Worm (Caenorhabditis elegans) whole organism, midembryonic: ENCODE measurements around the gene mml-1.
A peak's percentile ranks its signal among the peaks of the same experiment; 100 is the strongest.

ENCODE experiments used
- T22C8.4 ChIP-seq: fragments of 200-800 bp; sonication (Bioruptor generic); IDR thresholded peaks from 2 replicates; pipeline ENCODE4 v1.3.6; 2022; ENCODE audit warnings: missing genetic modification characterization, missing compliant biosample characterization
- cog-1 ChIP-seq: sonication (generic microtip); optimal IDR thresholded peaks from 2 replicates; lab custom pipeline; 2016; ENCODE audit warnings: missing genetic modification characterization, missing compliant biosample characterization
- flt-1 ChIP-seq: fragments of 200-800 bp; sonication (Bioruptor generic); IDR thresholded peaks from 2 replicates; pipeline ENCODE4 v1.3.6; 2022; ENCODE audit warnings: missing genetic modification characterization, missing compliant biosample characterization
- klf-2 ChIP-seq: fragments of 200-800 bp; sonication (Bioruptor generic); conservative IDR thresholded peaks from 2 replicates; pipeline ENCODE4 v1.3.6; 2022; ENCODE audit warnings: missing genetic modification reagents, missing genetic modification characterization, missing compliant biosample characterization
- med-1 ChIP-seq: sonication (generic microtip); optimal IDR thresholded peaks from 2 replicates; lab custom pipeline; 2017; ENCODE audit warnings: missing genetic modification characterization, mild to moderate bottlenecking, missing compliant biosample characterization, antibody characterized with exemption, missing genetic modification reagents; ENCODE audit not compliant: insufficient read depth
- ref-1 ChIP-seq: fragments of 200-800 bp; sonication (Bioruptor generic); conservative IDR thresholded peaks from 2 replicates; pipeline ENCODE4 v1.3.6; 2022; ENCODE audit warnings: missing genetic modification reagents, missing genetic modification characterization, missing compliant biosample characterization
- tab-1 ChIP-seq: fragments of 200-800 bp; sonication (Bioruptor generic); IDR thresholded peaks from 2 replicates; pipeline ENCODE4 v1.3.6; 2022; ENCODE audit warnings: missing genetic modification characterization, missing compliant biosample characterization
- ztf-23 ChIP-seq: fragments of 200-800 bp; sonication (Bioruptor generic); IDR thresholded peaks from 2 replicates; pipeline ENCODE4 v1.3.6; 2022; ENCODE audit warnings: missing genetic modification reagents, missing genetic modification characterization, missing compliant biosample characterization
- ztf-29 ChIP-seq: fragments of 200-800 bp; sonication (Bioruptor generic); IDR thresholded peaks from 2 replicates; pipeline ENCODE4 v1.3.6; 2022; ENCODE audit warnings: missing genetic modification reagents, missing genetic modification characterization, missing compliant biosample characterization

mml-1 gene

DNA sequence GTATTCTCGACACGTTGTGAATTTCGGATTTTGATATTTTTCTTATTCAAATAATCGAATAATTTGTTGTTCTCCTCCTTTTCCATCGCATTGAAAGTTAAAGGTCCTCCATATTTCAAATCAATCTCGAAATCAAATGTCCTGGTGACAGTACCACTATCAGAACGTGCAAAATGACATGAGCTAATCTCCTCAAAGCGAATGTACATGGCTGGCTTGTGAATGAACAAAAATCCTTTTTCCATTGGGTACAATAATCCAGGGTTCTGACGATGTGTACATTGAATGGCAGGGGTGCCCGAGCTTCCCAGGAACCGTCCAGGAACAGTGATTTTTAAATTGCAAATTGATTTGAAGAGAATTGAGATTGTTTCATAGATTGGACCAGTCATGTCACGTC lies 5.6 kb upstream of the mml-1 start:
- TF ChIP-seq flt-1 (GFP tag; lab: Robert Waterston, UW) (no peak), T22C8.4 (no peak), ztf-29 (GFP tag; lab: Robert Waterston, UW) (no peak), med-1 (GFP tag; lab: Kevin White, UChicago) (no peak), tab-1 (GFP tag; lab: Robert Waterston, UW) (no peak), cog-1 (tag; lab: Kevin White, UChicago) (no peak), ref-1 (no peak), ztf-23 (GFP tag; lab: Robert Waterston, UW) (no peak), klf-2 (GFP tag; lab: Robert Waterston, UW) (no peak)

DNA sequence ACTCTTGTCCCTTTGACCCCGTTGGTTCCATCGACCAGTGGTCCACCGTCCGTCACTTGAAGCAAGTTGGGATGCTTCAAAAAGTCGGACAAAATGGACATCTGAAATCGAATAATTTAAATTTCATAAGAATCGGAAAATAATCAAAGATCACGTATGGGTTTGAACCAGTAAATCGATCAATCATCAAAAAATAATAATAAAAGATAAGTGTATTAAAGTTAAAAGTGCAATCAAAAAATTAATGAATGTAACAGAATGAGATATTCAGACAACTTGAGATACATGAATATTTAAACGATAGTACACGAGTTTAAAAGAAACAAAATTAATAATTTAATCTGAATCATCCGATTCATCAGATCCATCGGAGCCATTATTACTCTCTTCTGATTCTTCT lies 4.4 kb upstream of the mml-1 start, which contains the start of gene T20B12.7:
Gene T20B12.7, minus strand, starts transcription at position 101 of the 400 bp plus-strand sequence.
- TF ChIP-seq T22C8.4 (no peak), ztf-23 (GFP tag; lab: Robert Waterston, UW) (no peak), klf-2 (GFP tag; lab: Robert Waterston, UW) (no peak)

DNA sequence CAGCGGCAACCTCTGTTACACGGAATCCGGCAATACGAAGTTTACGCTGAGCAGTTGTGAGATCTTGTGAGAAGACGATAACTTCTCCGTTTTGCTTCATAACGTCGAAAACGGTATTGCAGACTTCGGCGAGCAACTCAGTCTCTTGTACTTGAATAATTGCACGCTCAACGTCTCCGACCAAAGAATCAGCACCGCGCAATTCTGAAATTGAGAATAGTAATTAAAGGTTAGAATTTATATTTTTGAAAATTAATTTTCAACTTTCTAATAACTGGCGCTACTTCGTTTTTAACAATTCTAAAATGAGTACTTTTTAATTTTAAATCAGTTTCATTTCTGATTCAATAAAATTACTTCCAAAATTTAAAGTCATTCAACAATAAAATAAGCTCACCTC lies 4.0 kb upstream of the mml-1 start:
- TF ChIP-seq cog-1 (tag; lab: Kevin White, UChicago) (no peak), T22C8.4 (no peak), ref-1 (no peak), med-1 (GFP tag; lab: Kevin White, UChicago) (no peak)

DNA sequence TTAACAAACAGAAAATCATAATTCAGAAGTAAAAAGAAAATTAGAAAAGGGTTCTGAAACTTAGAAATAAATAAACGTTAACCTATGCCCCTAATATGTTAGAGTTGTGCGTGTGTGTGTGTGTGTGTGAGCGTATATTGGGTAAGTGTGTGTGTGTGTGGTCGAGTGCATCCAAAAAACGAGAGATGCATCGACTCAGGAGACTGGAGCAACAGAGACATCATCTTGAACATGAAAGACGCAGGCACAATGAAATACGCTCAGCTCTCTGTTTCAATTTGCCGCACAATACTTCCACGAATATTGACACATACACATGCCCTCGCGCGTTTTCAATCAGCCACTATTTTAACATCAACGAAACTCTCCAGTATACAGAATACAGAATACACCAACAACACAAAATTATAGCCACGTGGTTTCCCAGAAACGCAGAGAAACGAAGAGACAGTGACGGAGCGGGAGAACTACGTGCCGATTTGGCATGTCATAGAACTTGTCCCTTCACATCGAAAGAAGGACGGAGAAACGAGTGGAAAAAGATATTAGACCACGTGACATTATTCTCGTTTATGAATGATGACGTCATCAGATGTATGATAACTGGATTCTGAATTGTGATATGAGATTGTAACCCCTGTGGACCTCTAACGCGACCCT lies 1.7 kb upstream of the mml-1 start:
- no peak for TF ChIP-seq cog-1 (tag; lab: Kevin White, UChicago)
- TF ChIP-seq ztf-29 (GFP tag; lab: Robert Waterston, UW), result no peak
- TF ChIP-seq ref-1, result no peak
- 0 out of 2 replicates have a peak, but pooled peaks have one; percentile 25 for TF ChIP-seq flt-1 (GFP tag; lab: Robert Waterston, UW)
- no peak for TF ChIP-seq T22C8.4

DNA sequence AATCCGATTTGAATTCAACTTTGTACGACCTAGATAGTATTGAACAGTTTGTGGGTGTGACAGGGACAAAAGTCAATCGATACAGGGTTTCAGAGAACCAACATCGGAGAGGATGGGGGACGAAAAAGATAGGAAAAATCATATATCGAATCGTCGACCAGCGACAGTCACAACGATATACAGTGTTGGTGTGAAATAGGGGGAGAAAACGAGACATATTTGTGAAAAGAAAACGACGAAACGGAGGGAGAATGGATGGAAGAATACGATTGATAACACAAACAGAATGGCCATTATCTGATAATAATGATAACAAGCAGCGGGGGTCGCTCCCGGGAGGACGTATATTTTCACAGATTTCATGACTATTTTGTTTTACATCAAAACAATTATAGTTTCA lies 903 bp upstream of the mml-1 start:
- no peak for TF ChIP-seq med-1 (GFP tag; lab: Kevin White, UChicago)
- TF ChIP-seq ref-1, result no peak
- no peak for TF ChIP-seq T22C8.4

DNA sequence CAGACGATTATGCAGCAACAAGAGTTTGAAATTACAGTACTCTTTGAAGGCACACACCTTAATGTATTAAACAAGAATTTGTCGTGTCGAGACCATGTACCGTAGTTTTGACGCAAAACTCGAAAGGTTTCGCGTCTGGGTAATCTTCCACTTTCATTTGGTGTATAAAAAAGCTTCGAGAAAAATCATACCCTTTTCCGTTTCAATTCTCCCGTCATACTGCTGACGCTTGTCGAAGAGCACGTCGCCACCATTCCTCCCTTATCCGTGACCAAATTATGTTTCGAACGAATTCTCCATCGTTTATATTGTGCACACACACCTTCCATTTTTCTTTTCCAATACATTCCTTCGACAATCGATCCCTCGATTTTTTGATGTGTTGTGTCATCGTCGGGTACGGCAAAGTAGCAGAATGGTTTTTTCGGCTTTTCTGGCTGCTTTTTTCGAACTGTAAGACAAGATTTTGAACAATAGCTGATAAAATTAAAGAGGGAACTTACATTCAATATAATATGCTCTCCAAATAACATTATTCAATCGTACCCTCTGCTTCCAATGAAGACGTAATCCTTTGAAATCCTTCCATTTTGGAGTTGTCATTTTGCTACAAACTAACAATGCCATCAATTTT lies 612 bp downstream of the mml-1 start:
- no peak for TF ChIP-seq ztf-29 (GFP tag; lab: Robert Waterston, UW)
- TF ChIP-seq ref-1, result no peak
- TF ChIP-seq T22C8.4, result no peak
- TF ChIP-seq flt-1 (GFP tag; lab: Robert Waterston, UW), result no peak
- TF ChIP-seq ztf-23 (GFP tag; lab: Robert Waterston, UW), result no peak
- no peak for TF ChIP-seq cog-1 (tag; lab: Kevin White, UChicago)
- TF ChIP-seq med-1 (GFP tag; lab: Kevin White, UChicago), result no peak
- no peak for TF ChIP-seq klf-2 (GFP tag; lab: Robert Waterston, UW)
- TF ChIP-seq tab-1 (GFP tag; lab: Robert Waterston, UW), result no peak

DNA sequence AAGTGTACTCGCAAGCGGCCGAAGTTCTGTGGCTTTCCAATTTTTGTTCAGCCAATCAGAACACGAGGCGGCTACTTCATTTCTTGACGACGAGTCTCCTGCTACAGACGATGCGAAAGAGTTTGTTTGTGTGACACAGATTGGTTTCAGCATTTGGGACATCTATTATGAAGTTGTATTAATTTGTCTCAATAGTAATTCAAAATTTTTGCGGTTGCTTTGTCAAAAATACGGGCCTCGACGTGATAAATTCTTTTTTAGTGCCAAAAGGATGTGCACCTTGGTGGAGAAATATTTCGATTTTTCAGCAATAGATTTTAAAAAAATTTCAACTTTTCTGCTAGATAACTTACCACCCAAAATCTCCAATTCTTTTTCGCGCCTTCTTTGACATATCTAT lies 4.0 kb downstream of the mml-1 start:
- TF ChIP-seq flt-1 (GFP tag; lab: Robert Waterston, UW) (no peak), med-1 (GFP tag; lab: Kevin White, UChicago) (no peak)

DNA sequence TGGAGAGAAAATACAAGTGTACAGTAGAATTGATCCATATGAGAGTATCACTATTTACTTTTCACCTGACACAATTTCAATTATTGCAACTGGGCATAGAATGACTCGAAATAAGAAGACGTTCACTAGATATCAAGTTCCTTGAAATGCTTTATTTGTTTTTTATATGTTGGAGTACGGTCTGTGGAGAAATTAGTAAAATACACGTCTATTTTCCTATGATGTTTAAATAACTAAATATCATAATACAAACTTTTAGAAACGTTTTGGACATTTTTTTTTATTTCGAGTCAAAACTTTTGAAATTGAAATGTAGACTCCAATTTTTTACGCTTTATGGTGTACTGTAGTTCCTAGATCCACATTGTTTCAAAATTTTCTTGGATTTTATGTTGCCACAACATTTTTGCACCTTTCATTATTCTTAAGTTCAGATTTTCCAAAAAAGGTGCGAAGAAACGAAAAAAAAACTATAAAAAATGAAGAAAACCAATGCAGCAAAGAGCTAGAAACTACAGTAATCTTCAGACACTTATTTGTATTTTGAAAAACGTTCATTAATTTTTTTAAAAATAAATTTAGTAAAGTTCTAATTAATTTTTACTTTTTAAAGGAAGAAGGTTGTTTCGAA lies 5.0 kb downstream of the mml-1 start:
- TF ChIP-seq T22C8.4 (no peak), klf-2 (GFP tag; lab: Robert Waterston, UW) (no peak), ztf-23 (GFP tag; lab: Robert Waterston, UW) (no peak), ztf-29 (GFP tag; lab: Robert Waterston, UW) (no peak), tab-1 (GFP tag; lab: Robert Waterston, UW) (no peak), cog-1 (tag; lab: Kevin White, UChicago) (no peak), flt-1 (GFP tag; lab: Robert Waterston, UW) (no peak), ref-1 (no peak), med-1 (GFP tag; lab: Kevin White, UChicago) (no peak)

DNA sequence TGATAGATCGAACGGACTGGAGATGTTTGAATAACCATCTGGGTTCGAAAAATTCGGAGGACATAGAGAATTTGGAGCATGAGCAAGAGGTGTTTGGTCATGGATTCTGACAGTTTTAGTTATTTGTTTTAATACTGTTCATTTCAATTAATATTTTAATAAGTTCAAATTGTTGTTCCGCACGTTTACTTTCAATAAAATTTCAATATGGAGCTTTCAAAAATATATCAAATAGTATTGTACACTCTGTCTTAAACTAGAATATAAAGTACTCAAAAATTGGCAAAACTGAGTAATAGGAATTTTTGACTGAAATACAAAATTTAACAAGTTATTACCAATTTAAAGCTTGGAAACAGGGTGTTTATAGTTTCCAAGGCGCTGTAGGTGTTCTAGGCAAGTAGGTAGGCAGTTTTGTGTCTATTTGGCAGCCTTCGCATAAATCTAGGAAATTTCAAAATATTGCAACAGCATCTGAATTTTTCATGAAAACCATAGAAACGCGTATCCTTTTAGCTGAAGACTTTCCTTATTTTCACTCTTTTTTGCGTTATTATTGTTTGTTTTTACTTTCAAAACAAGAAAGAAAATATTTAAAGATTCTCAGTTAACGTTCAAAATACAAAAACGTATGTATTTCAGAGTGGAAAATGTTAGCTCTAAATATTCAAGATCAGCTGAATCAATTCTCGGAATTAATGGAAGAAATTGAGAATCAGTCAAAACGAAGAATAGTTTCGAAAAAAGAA lies 7.3 kb downstream of the mml-1 start, which contains the start of the genes T20B12.5 and T20B12.4:
Gene T20B12.5, minus strand, starts transcription at position 101 of the 749 bp plus-strand sequence.
Gene T20B12.4, plus strand, starts transcription at position 699 of the 749 bp plus-strand sequence.
- TF ChIP-seq flt-1 (GFP tag; lab: Robert Waterston, UW) (no peak), ztf-29 (GFP tag; lab: Robert Waterston, UW) (no peak)

DNA sequence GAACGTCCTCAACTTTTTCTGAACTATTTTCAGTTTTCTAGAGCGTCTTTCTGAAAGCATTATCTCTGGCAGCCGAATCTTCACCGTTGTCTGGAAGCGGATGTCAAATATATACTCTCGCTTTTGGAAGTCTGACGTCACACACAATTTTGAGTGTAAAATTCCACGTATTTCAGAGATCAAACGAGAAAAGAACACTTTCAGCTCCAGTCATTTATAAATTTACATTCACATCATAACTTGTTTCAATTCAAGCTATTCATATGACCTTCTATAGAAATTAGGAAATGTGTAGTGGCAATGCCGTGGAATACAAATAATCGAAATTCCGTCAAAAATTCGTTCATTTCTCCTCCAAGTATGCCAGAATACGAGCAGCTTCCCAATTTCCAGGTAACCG lies 8.9 kb downstream of the mml-1 start, which contains the start of gene F08F8.11:
Gene F08F8.11, plus strand, starts transcription at position 301 of the 400 bp plus-strand sequence.
- TF ChIP-seq ztf-29 (GFP tag; lab: Robert Waterston, UW) (no peak), flt-1 (GFP tag; lab: Robert Waterston, UW) (no peak), med-1 (GFP tag; lab: Kevin White, UChicago) (no peak), cog-1 (tag; lab: Kevin White, UChicago) (no peak), tab-1 (GFP tag; lab: Robert Waterston, UW) (no peak), ref-1 (no peak), ztf-23 (GFP tag; lab: Robert Waterston, UW) (no peak), klf-2 (GFP tag; lab: Robert Waterston, UW) (no peak), T22C8.4 (no peak)
